Fruit fly (Drosophila melanogaster) whole organism, adult: ENCODE data around the gene CG5013.

ENCODE experiments used
- CG5204 ChIP-seq: fragments of 200-800 bp; sonication (Bioruptor generic); optimal IDR thresholded peaks from 2 replicates; lab custom pipeline; 2016; ENCODE audit warnings: missing biosample characterization, missing genetic modification characterization
- cic ChIP-seq: fragments of 200-800 bp; sonication (Bioruptor generic); optimal IDR thresholded peaks from 2 replicates; lab custom pipeline; 2017; ENCODE audit warnings: missing biosample characterization, mild to moderate bottlenecking, missing genetic modification characterization, moderate library complexity
- cnc ChIP-seq, 2 experiments: fragments of >200 bp; optimal IDR thresholded peaks; 2 replicates each; lab custom pipeline; 2017

DNA sequence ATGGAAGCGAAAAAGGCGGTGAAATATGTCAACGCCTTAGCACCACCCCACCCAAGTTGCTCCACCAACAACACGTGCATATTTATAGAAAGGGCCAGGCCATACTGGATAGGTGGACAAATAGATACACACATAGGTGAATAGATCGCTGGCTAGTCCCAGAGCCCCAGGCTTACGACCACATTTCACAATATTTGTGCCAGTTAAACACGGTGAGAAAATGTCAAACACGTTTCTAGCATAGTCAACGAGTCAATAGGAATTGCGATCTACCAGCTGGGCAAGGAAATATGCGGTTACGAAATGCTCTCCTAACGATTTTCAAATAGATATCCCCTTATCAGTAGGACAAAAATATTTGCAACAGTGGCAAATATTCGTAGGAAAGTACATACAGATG lies 45.4 kb downstream of the CG5013 start:
- no peak for TF ChIP-seq cnc (optimal IDR thresholded peaks at IDR 0.05; lab: Kevin White, UChicago)
- no peak for TF ChIP-seq CG5204
- TF ChIP-seq cic (GFP tag; lab: Kevin White, UChicago) = no peak
